Worm (Caenorhabditis elegans): ENCODE measurements around the gene C49C3.8.
"Not testable (repeated sequence)": the region's sequence is repeated elsewhere in the genome, so short reads cannot be mapped to it uniquely, and the experiment has no call there.

C49C3.8 gene

DNA sequence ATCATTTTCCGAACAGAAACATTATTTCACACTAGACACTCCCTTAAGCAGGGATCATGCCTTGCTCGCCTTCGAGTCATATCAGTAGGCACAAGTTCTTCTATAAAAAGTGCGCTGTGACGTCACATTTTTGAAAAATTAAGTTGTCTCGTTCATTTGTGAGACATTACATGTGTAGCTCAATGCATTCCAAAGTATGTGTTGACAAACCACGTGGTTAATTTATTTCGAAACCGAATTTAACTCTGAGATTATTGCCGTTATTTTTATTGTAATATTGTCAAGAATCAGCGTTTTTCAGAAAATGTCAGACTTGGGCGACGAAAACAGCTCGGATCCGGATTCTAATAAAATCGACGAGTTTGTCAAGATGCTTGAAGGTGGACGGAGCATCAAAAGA, 40.5 kb upstream of the C49C3.8 start, which contains the start of gene T28F3.5:
Gene T28F3.5 (plus strand): TSS at position 301 of the 400 bp plus-strand sequence.
- TF ChIP-seq isw-1 (GFP tag; IDR thresholded peaks at IDR 0.05) (no peak), efl-1 (optimal IDR thresholded peaks at IDR 0.05) (no peak), efl-1 (GFP tag; optimal IDR thresholded peaks at IDR 0.05 in 1 of 2) (peak in 1 of 2 experiments; percentile 84), lin-39 (tag; optimal IDR thresholded peaks at IDR 0.05) (no peak)

ce11 chrIV:17301933-17302332, 33.1 kb upstream of the C49C3.8 start, which contains the start of gene ifta-2:
Gene ifta-2, minus strand, starts transcription at chrIV:17302033.
- TF ChIP-seq nhr-19 (GFP tag; conservative IDR thresholded peaks at IDR 0.05) (no peak), fkh-8 (tag; optimal IDR thresholded peaks at IDR 0.05) (peak; percentile 29)

ce11 chrIV:17307223-17307622, 27.8 kb upstream of the C49C3.8 start, which contains the start of gene T28F3.8:
Gene T28F3.8, minus strand, starts transcription at chrIV:17307323.
- TF ChIP-seq pag-3 (tag; optimal IDR thresholded peaks at IDR 0.05; ENCODE audit: borderline replicate concordance, insufficient read depth); hlh-17 (GFP tag; optimal IDR thresholded peaks at IDR 0.05; ENCODE audit: borderline replicate concordance); alr-1 (tag; optimal IDR thresholded peaks at IDR 0.05; ENCODE audit: borderline replicate concordance): not testable (repeated sequence)

ce11 chrIV:17308211-17308610, 26.8 kb upstream of the C49C3.8 start, which contains the start of gene T28F3.9:
Gene T28F3.9, plus strand, starts transcription at chrIV:17308511.
- TF ChIP-seq xbp-1 (tag; optimal IDR thresholded peaks at IDR 0.05) (no peak), efl-1 (optimal IDR thresholded peaks at IDR 0.05) (no peak), efl-1 (GFP tag; optimal IDR thresholded peaks at IDR 0.05 in 1 of 2) (peak in 1 of 2 experiments; percentile 35)

- TF ChIP-seq ceh-90 (tag; optimal IDR thresholded peaks at IDR 0.05) (no peak), nhr-19 (GFP tag; conservative IDR thresholded peaks at IDR 0.05) (no peak), lin-35 (GFP tag; optimal IDR thresholded peaks at IDR 0.05) (no peak), sox-4 (tag; optimal IDR thresholded peaks at IDR 0.05) (no peak), mep-1 (tag; optimal IDR thresholded peaks at IDR 0.05) (no peak), sptf-1 (tag; optimal IDR thresholded peaks at IDR 0.05) (no peak), pax-3 (tag; optimal IDR thresholded peaks at IDR 0.05) (no peak), fkh-4 (tag; optimal IDR thresholded peaks at IDR 0.05; ENCODE audit: borderline replicate concordance) (no peak)
These were observed 23.2 kb upstream of the C49C3.8 start, which contains the start of gene snf-9 for ce11 chrIV:17311842-17312241. Gene snf-9, plus strand, starts transcription at chrIV:17312142.

- TF ChIP-seq nhr-71 (tag; optimal IDR thresholded peaks at IDR 0.05) (no peak), nhr-84 (tag; optimal IDR thresholded peaks at IDR 0.05) (no peak), aly-2 (tag; optimal IDR thresholded peaks at IDR 0.05) (no peak), unc-86 (tag; optimal IDR thresholded peaks at IDR 0.05) (no peak), efl-1 (optimal IDR thresholded peaks at IDR 0.05) (no peak), efl-1 (GFP tag; optimal IDR thresholded peaks at IDR 0.05 in 1 of 2) (no peak), ceh-82 (tag; optimal IDR thresholded peaks at IDR 0.05) (no peak), elt-2 (tag; optimal IDR thresholded peaks at IDR 0.05) (no peak), skn-1 (tag; optimal IDR thresholded peaks at IDR 0.05) (no peak), grh-1 (GFP tag; IDR thresholded peaks at IDR 0.05) (no peak), elt-3 (tag; optimal IDR thresholded peaks at IDR 0.05) (no peak), egl-13 (tag; optimal IDR thresholded peaks at IDR 0.05) (no peak), blmp-1 (tag; optimal IDR thresholded peaks at IDR 0.05) (no peak), tlp-1 (tag; optimal IDR thresholded peaks at IDR 0.05) (no peak), snpc-4 (tag; optimal IDR thresholded peaks at IDR 0.05) (no peak), zag-1 (tag; optimal IDR thresholded peaks at IDR 0.05) (no peak)
These were observed 18.6 kb upstream of the C49C3.8 start, which contains the start of gene C49C3.20 for ce11 chrIV:17316398-17316797. Gene C49C3.20, minus strand, starts transcription at chrIV:17316498.
